Fruit fly (Drosophila melanogaster) whole organism, adult: ENCODE results near the gene CG1387.

Experiments
- CG11617 ChIP-seq: fragments of 200-800 bp; sonication (Bioruptor generic); optimal IDR thresholded peaks from 2 replicates; lab custom pipeline; 2017; ENCODE audit warnings: mild to moderate bottlenecking, missing biosample characterization, missing genetic modification reagents, missing genetic modification characterization
- CG12768 ChIP-seq: fragments of 200-800 bp; sonication (Bioruptor generic); optimal IDR thresholded peaks from 2 replicates; lab custom pipeline; 2017; ENCODE audit warnings: missing biosample characterization, missing genetic modification characterization, mild to moderate bottlenecking, moderate library complexity, missing genetic modification reagents
- CG33017 ChIP-seq: fragments of 200-800 bp; sonication (Bioruptor generic); optimal IDR thresholded peaks from 2 replicates; lab custom pipeline; 2018; ENCODE audit warnings: missing biosample characterization, mild to moderate bottlenecking, missing genetic modification characterization, moderate library complexity
- CG7045 ChIP-seq: fragments of 200-800 bp; sonication (Bioruptor generic); optimal IDR thresholded peaks from 2 replicates; lab custom pipeline; 2017; ENCODE audit warnings: missing biosample characterization, mild to moderate bottlenecking, missing genetic modification characterization
- CG7101 ChIP-seq: fragments of 200-800 bp; sonication (Bioruptor generic); optimal IDR thresholded peaks from 2 replicates; lab custom pipeline; 2018; ENCODE audit warnings: missing biosample characterization, mild to moderate bottlenecking, missing genetic modification characterization, moderate library complexity
- Hr96 ChIP-seq: fragments of 200-800 bp; sonication (Bioruptor generic); optimal IDR thresholded peaks from 2 replicates; lab custom pipeline; 2016; ENCODE audit warnings: missing biosample characterization, missing genetic modification characterization
- Mnt ChIP-seq: fragments of 200-800 bp; sonication (Bioruptor generic); optimal IDR thresholded peaks from 2 replicates; lab custom pipeline; 2016; ENCODE audit warnings: missing biosample characterization, mild to moderate bottlenecking, missing genetic modification characterization
- cnc ChIP-seq, 2 experiments: fragments of >200 bp; optimal IDR thresholded peaks; 2 replicates each; lab custom pipeline; 2017
- kay ChIP-seq: fragments of 200-800 bp; sonication (Bioruptor generic); peaks from one replicate; lab custom pipeline; 2016; ENCODE audit warnings: missing biosample characterization, missing genetic modification characterization, borderline replicate concordance
- ovo ChIP-seq: fragments of 200-800 bp; sonication (Bioruptor generic); optimal IDR thresholded peaks from 2 replicates; lab custom pipeline; 2016; ENCODE audit warnings: missing biosample characterization, missing genetic modification characterization
- tj ChIP-seq: fragments of 200-800 bp; sonication (Bioruptor generic); optimal IDR thresholded peaks from 3 replicates; lab custom pipeline; 2017; ENCODE audit warnings: missing biosample characterization, mild to moderate bottlenecking, missing genetic modification characterization, moderate library complexity

DNA sequence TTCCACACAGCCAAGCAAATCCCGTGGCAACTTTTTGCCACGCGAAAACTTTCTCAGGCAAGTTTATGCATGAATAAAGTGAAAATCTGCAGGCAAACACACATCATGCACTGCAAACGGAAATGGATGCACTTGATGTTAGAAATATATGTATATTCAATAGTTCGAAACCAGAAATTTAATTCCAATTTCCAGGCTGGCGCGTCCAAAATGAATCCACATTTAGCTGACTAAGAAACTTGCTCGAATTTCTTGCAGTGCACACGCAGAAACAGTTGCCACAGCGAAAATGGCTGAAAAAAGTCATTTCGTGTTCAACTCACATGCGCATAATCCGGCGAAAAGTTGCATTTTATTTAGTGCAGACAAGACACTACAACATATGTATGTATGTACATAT lies 11.0 kb downstream of the CG1387 start:
- TF ChIP-seq Hr96 (GFP tag; lab: Kevin White, UChicago) (no peak), Mnt (GFP tag; lab: Kevin White, UChicago) (no peak), CG7101 (tag; lab: Kevin White, UChicago) (no peak), ovo (GFP tag; lab: Kevin White, UChicago) (no peak), CG7045 (GFP tag; lab: Kevin White, UChicago) (no peak), tj (no peak), CG12768 (GFP tag; lab: Kevin White, UChicago) (no peak), kay (GFP tag; lab: Kevin White, UChicago) (no peak), CG33017 (tag; lab: Kevin White, UChicago) (no peak), cnc (optimal IDR thresholded peaks at IDR 0.05; lab: Kevin White, UChicago) (no peak), CG11617 (GFP tag; lab: Kevin White, UChicago) (no peak)
